Worm (Caenorhabditis elegans) whole organism, midembryonic: ENCODE results near the gene nmy-1.

Experiments
- T22C8.4 ChIP-seq: fragments of 200-800 bp; sonication (Bioruptor generic); IDR thresholded peaks from 2 replicates; pipeline ENCODE4 v1.3.6; 2022; ENCODE audit warnings: missing genetic modification characterization, missing compliant biosample characterization
- cog-1 ChIP-seq: sonication (generic microtip); optimal IDR thresholded peaks from 2 replicates; lab custom pipeline; 2016; ENCODE audit warnings: missing genetic modification characterization, missing compliant biosample characterization
- tab-1 ChIP-seq: fragments of 200-800 bp; sonication (Bioruptor generic); IDR thresholded peaks from 2 replicates; pipeline ENCODE4 v1.3.6; 2022; ENCODE audit warnings: missing genetic modification characterization, missing compliant biosample characterization

DNA sequence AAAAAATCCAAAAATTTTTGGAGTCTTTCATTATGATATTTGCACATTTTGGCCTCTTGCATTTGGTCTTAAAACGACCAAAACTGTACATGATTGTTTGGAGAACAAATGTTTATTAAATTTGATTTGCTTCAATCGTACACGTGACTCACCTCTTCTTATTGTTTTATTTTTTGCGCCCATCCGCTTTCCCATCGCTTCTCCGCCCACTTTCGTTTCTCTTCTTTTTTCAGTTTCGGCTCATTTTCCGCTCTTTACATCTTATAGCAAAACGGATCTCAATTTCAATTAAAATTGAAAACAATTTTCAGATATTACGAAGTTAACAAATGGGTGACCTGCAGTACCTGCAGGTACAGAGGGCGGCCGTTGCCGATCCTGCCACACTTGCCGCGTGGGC, at the start of gene nmy-1:
- no peak for TF ChIP-seq tab-1 (GFP tag; lab: Robert Waterston, UW)
- TF ChIP-seq cog-1 (tag; lab: Kevin White, UChicago), result no peak
- no peak for TF ChIP-seq T22C8.4
